Fruit fly (Drosophila melanogaster) whole organism, embryonic: ENCODE results near the gene yellow-e2.

Experiments
- Bgb ChIP-seq: fragments of 200-800 bp; sonication (Bioruptor generic); IDR thresholded peaks from 2 replicates; pipeline ENCODE4 v1.3.6; 2022; ENCODE audit warnings: missing biosample characterization, missing genetic modification characterization; ENCODE audit not compliant: partially characterized antibody
- Bteb2 ChIP-seq: fragments of 200-800 bp; sonication (Bioruptor generic); optimal IDR thresholded peaks from 2 replicates; lab custom pipeline; 2016; ENCODE audit warnings: missing biosample characterization, missing genetic modification characterization
- CG10147 ChIP-seq: fragments of 200-800 bp; sonication (Bioruptor generic); optimal IDR thresholded peaks from 2 replicates; lab custom pipeline; 2019; ENCODE audit warnings: missing biosample characterization, mild to moderate bottlenecking, missing genetic modification characterization, moderate library complexity
- CG1024 ChIP-seq: fragments of 200-800 bp; sonication (Bioruptor generic); IDR thresholded peaks from 2 replicates; pipeline ENCODE4 v1.3.6; 2022; ENCODE audit warnings: missing biosample characterization, missing genetic modification characterization
- CG10654 ChIP-seq: fragments of 200-800 bp; sonication (Bioruptor generic); optimal IDR thresholded peaks from 2 replicates; lab custom pipeline; 2016; ENCODE audit warnings: missing biosample characterization, missing genetic modification characterization
- CG10959 ChIP-seq: fragments of 200-800 bp; sonication (Bioruptor generic); IDR thresholded peaks from 2 replicates; pipeline ENCODE4 v1.3.6; 2022; ENCODE audit warnings: missing biosample characterization, missing genetic modification characterization
- CG11398 ChIP-seq: fragments of 200-800 bp; sonication (Bioruptor generic); optimal IDR thresholded peaks from 2 replicates; lab custom pipeline; 2016; ENCODE audit warnings: missing biosample characterization, missing genetic modification characterization
- CG11456 ChIP-seq: fragments of 200-800 bp; sonication (Bioruptor generic); IDR thresholded peaks from 3 replicates; pipeline ENCODE4 v1.3.6; 2022; ENCODE audit warnings: missing biosample characterization, missing genetic modification characterization
- CG13424 ChIP-seq: fragments of 200-800 bp; sonication (Bioruptor generic); optimal IDR thresholded peaks from 2 replicates; lab custom pipeline; 2019; ENCODE audit warnings: missing biosample characterization, mild to moderate bottlenecking, missing genetic modification characterization, moderate library complexity
- CG18619 ChIP-seq: fragments of 200-800 bp; sonication (Bioruptor generic); optimal IDR thresholded peaks from 3 replicates; lab custom pipeline; 2017; ENCODE audit warnings: missing biosample characterization, mild to moderate bottlenecking, missing genetic modification characterization
- CG31388 ChIP-seq: fragments of 200-800 bp; sonication (Bioruptor generic); optimal IDR thresholded peaks from 2 replicates; lab custom pipeline; 2016; ENCODE audit warnings: missing biosample characterization, missing genetic modification characterization
- CG33213 ChIP-seq: fragments of 200-800 bp; sonication (Bioruptor generic); optimal IDR thresholded peaks from 3 replicates; lab custom pipeline; 2016; ENCODE audit warnings: missing biosample characterization, missing genetic modification characterization
- CG4360 ChIP-seq: fragments of 200-800 bp; sonication (Bioruptor generic); IDR thresholded peaks from 2 replicates; pipeline ENCODE4 v1.3.6; 2022; ENCODE audit warnings: missing biosample characterization, missing genetic modification characterization
- CG4730 ChIP-seq: fragments of 200-800 bp; sonication (Bioruptor generic); IDR thresholded peaks from 2 replicates; pipeline ENCODE4 v1.3.6; 2022; ENCODE audit warnings: missing biosample characterization, missing genetic modification characterization
- CG5953 ChIP-seq: fragments of 200-800 bp; sonication (Bioruptor generic); IDR thresholded peaks from 2 replicates; pipeline ENCODE4 v1.3.6; 2022; ENCODE audit warnings: missing biosample characterization, missing genetic modification characterization
- CG6175 ChIP-seq: fragments of 200-800 bp; sonication (Bioruptor generic); IDR thresholded peaks from 3 replicates; pipeline ENCODE4 v1.3.6; 2022; ENCODE audit warnings: missing biosample characterization, missing genetic modification characterization
- CG7372 ChIP-seq: fragments of 200-800 bp; sonication (Bioruptor generic); IDR thresholded peaks from 2 replicates; pipeline ENCODE4 v1.3.6; 2022; ENCODE audit warnings: missing biosample characterization, missing genetic modification characterization
- CG7839 ChIP-seq: fragments of 200-800 bp; sonication (Bioruptor generic); optimal IDR thresholded peaks from 3 replicates; lab custom pipeline; 2018; ENCODE audit warnings: missing biosample characterization, mild to moderate bottlenecking, missing genetic modification characterization, moderate library complexity
- CG8281 ChIP-seq: fragments of 200-800 bp; sonication (Bioruptor generic); optimal IDR thresholded peaks from 2 replicates; lab custom pipeline; 2018; ENCODE audit warnings: missing biosample characterization, mild to moderate bottlenecking, missing genetic modification characterization, moderate library complexity
- Camta ChIP-seq: fragments of 200-800 bp; sonication (Bioruptor generic); optimal IDR thresholded peaks from 2 replicates; lab custom pipeline; 2016; ENCODE audit warnings: missing biosample characterization, missing genetic modification characterization
- Dip3 ChIP-seq: fragments of 200-800 bp; sonication (Bioruptor generic); optimal IDR thresholded peaks from 3 replicates; lab custom pipeline; 2016; ENCODE audit warnings: missing biosample characterization, missing genetic modification characterization
- Dll ChIP-seq: fragments of 200-800 bp; sonication (Bioruptor generic); IDR thresholded peaks from 4 replicates; pipeline ENCODE4 v1.3.6; 2022; ENCODE audit warnings: missing biosample characterization, missing genetic modification characterization; ENCODE audit not compliant: partially characterized antibody
- Ets65A ChIP-seq: fragments of 200-800 bp; sonication (Bioruptor generic); peaks from one replicate; lab custom pipeline; 2016; ENCODE audit warnings: missing biosample characterization, missing genetic modification characterization
- Fer1 ChIP-seq: fragments of 200-800 bp; sonication (Bioruptor generic); optimal IDR thresholded peaks from 2 replicates; lab custom pipeline; 2017; ENCODE audit warnings: missing biosample characterization, mild to moderate bottlenecking, missing genetic modification characterization
- HLH4C ChIP-seq: fragments of 200-800 bp; sonication (Bioruptor generic); IDR thresholded peaks from 3 replicates; pipeline ENCODE4 v1.3.6; 2022; ENCODE audit warnings: missing biosample characterization, missing genetic modification characterization; ENCODE audit not compliant: partially characterized antibody
- MBD-R2 ChIP-seq: fragments of 200-800 bp; sonication (Bioruptor generic); IDR thresholded peaks from 2 replicates; pipeline ENCODE4 v1.3.6; 2022; ENCODE audit warnings: missing biosample characterization, missing genetic modification characterization
- Mad ChIP-seq: fragments of 200-800 bp; sonication (Bioruptor generic); optimal IDR thresholded peaks from 2 replicates; lab custom pipeline; 2016; ENCODE audit warnings: missing biosample characterization, missing genetic modification characterization
- Nf-YC ChIP-seq: fragments of 200-800 bp; optimal IDR thresholded peaks from 3 replicates; lab custom pipeline; 2019; ENCODE audit warnings: missing biosample characterization, mild to moderate bottlenecking, missing genetic modification characterization, moderate library complexity
- Side ChIP-seq: fragments of 200-800 bp; sonication (Bioruptor generic); optimal IDR thresholded peaks from 2 replicates; lab custom pipeline; 2016; ENCODE audit warnings: missing biosample characterization, missing genetic modification characterization
- az2 ChIP-seq: fragments of 200-800 bp; sonication (Bioruptor generic); optimal IDR thresholded peaks from 3 replicates; lab custom pipeline; 2016; ENCODE audit warnings: missing biosample characterization, missing genetic modification characterization
- bowl ChIP-seq: fragments of 200-800 bp; sonication (Bioruptor generic); IDR thresholded peaks from 2 replicates; pipeline ENCODE4 v1.3.6; 2022; ENCODE audit warnings: missing biosample characterization, missing genetic modification characterization
- cas ChIP-seq: fragments of 200-800 bp; sonication (Bioruptor generic); IDR thresholded peaks from 2 replicates; pipeline ENCODE4 v1.3.6; 2022; ENCODE audit warnings: missing biosample characterization, missing genetic modification characterization
- crol ChIP-seq: fragments of 200-800 bp; sonication (Bioruptor generic); IDR thresholded peaks from 2 replicates; pipeline ENCODE4 v1.3.6; 2022; ENCODE audit warnings: missing biosample characterization, missing genetic modification characterization
- ems ChIP-seq: fragments of 200-800 bp; sonication (Bioruptor generic); optimal IDR thresholded peaks from 3 replicates; lab custom pipeline; 2016; ENCODE audit warnings: missing biosample characterization, missing genetic modification characterization
- gem ChIP-seq: fragments of 200-800 bp; sonication (Bioruptor generic); optimal IDR thresholded peaks from 2 replicates; lab custom pipeline; 2019; ENCODE audit warnings: missing biosample characterization, mild to moderate bottlenecking, missing genetic modification characterization, moderate library complexity
- grau ChIP-seq: fragments of 200-800 bp; optimal IDR thresholded peaks from 3 replicates; lab custom pipeline; 2019; ENCODE audit warnings: missing biosample characterization, mild to moderate bottlenecking, missing genetic modification characterization, moderate library complexity
- gsb-n ChIP-seq: fragments of 200-800 bp; sonication (Bioruptor generic); optimal IDR thresholded peaks from 3 replicates; lab custom pipeline; 2018; ENCODE audit warnings: missing biosample characterization, mild to moderate bottlenecking, missing genetic modification characterization
- klu ChIP-seq: fragments of 200-800 bp; sonication (Bioruptor generic); IDR thresholded peaks from 2 replicates; pipeline ENCODE4 v1.3.6; 2022; ENCODE audit warnings: missing biosample characterization, missing genetic modification characterization
- lbe ChIP-seq: fragments of 200-800 bp; sonication (Bioruptor generic); optimal IDR thresholded peaks from 2 replicates; lab custom pipeline; 2016; ENCODE audit warnings: missing biosample characterization, mild to moderate bottlenecking, missing genetic modification characterization
- mirr ChIP-seq: fragments of 200-800 bp; sonication (Bioruptor generic); optimal IDR thresholded peaks from 3 replicates; lab custom pipeline; 2018; ENCODE audit warnings: missing biosample characterization, mild to moderate bottlenecking, missing genetic modification characterization
- phol ChIP-seq: fragments of 200-800 bp; sonication (Bioruptor generic); optimal IDR thresholded peaks from 3 replicates; lab custom pipeline; 2018; ENCODE audit warnings: missing biosample characterization, mild to moderate bottlenecking, missing genetic modification characterization, moderate library complexity
- pros ChIP-seq: fragments of 200-800 bp; sonication (Bioruptor generic); optimal IDR thresholded peaks from 3 replicates; lab custom pipeline; 2019; ENCODE audit warnings: missing biosample characterization, mild to moderate bottlenecking, missing genetic modification characterization, moderate library complexity
- row ChIP-seq: fragments of 200-800 bp; sonication (Bioruptor generic); IDR thresholded peaks from 3 replicates; pipeline ENCODE4 v1.3.6; 2022; ENCODE audit warnings: missing biosample characterization, missing genetic modification characterization
- sd ChIP-seq: fragments of 200-800 bp; sonication (Bioruptor generic); optimal IDR thresholded peaks from 3 replicates; lab custom pipeline; 2018; ENCODE audit warnings: missing biosample characterization, mild to moderate bottlenecking, missing genetic modification characterization, moderate library complexity
- tap ChIP-seq: fragments of 200-800 bp; optimal IDR thresholded peaks from 3 replicates; lab custom pipeline; 2019; ENCODE audit warnings: missing biosample characterization, mild to moderate bottlenecking, missing genetic modification characterization, moderate library complexity
- tin ChIP-seq: fragments of 200-800 bp; sonication (Bioruptor generic); optimal IDR thresholded peaks from 3 replicates; lab custom pipeline; 2016; ENCODE audit warnings: missing biosample characterization, missing genetic modification characterization
- ttk ChIP-seq: fragments of 200-800 bp; sonication (Bioruptor generic); IDR thresholded peaks from 2 replicates; pipeline ENCODE4 v2.1.2; 2022; ENCODE audit warnings: missing biosample characterization, missing genetic modification characterization
- vvl ChIP-seq: fragments of 200-800 bp; sonication (Bioruptor generic); IDR thresholded peaks from 2 replicates; pipeline ENCODE4 v1.3.6; 2022; ENCODE audit warnings: missing biosample characterization, missing genetic modification characterization
- wek ChIP-seq: fragments of 200-800 bp; sonication (Bioruptor generic); optimal IDR thresholded peaks from 3 replicates; lab custom pipeline; 2018; ENCODE audit warnings: missing biosample characterization, mild to moderate bottlenecking, missing genetic modification characterization, moderate library complexity

The yellow-e2 gene

dm6 chr3R:13428341-13429040 lies 21.7 kb upstream of the yellow-e2 start (continued):
- peak; percentile 58; the same call in 1 of the 2 replicates for TF ChIP-seq CG5953 (GFP tag; lab: Robert Waterston, UW)
- TF ChIP-seq CG13424: peak; percentile 71
- 0 out of 2 replicates have a peak, but pooled peaks have one; percentile 12 for TF ChIP-seq klu (GFP tag; lab: Robert Waterston, UW)
- peak; percentile 44 for TF ChIP-seq Fer1 (GFP tag; lab: Kevin White, UChicago)
- TF ChIP-seq CG10654: peak; percentile 46
- TF ChIP-seq phol (tag; lab: Kevin White, UChicago): peak; percentile 78
- TF ChIP-seq CG1024 (GFP tag; lab: Robert Waterston, UW): peak; percentile 27; the same call in 1 of the 2 replicates
- peak; percentile 26 for TF ChIP-seq CG18619 (GFP tag; lab: Kevin White, UChicago)
- peak; percentile 85 for TF ChIP-seq row (GFP tag; lab: Robert Waterston, UW)
- TF ChIP-seq CG8281: peak; percentile 38
- peak; percentile 59 for TF ChIP-seq CG4730
- peak; percentile 43 for TF ChIP-seq Camta (GFP tag; lab: Kevin White, UChicago)
- TF ChIP-seq vvl (GFP tag; lab: Robert Waterston, UW): peak; percentile 84
- no peak for TF ChIP-seq Bgb (GFP tag; lab: Robert Waterston, UW)
- TF ChIP-seq CG31388 (GFP tag; lab: Kevin White, UChicago): no peak
- peak; percentile 62 for TF ChIP-seq gsb-n (tag; lab: Kevin White, UChicago)
- TF ChIP-seq pros (GFP tag; lab: Kevin White, UChicago): peak; percentile 73
- peak; percentile 77 for TF ChIP-seq tin (GFP tag; lab: Kevin White, UChicago)
- peak; percentile 69 for TF ChIP-seq az2 (GFP tag; lab: Kevin White, UChicago)
- TF ChIP-seq wek (GFP tag; lab: Kevin White, UChicago): peak; percentile 4
- TF ChIP-seq CG7372 (GFP tag; lab: Robert Waterston, UW): peak; percentile 47; the same call in 1 of the 2 replicates

dm6 chr3R:13425470-13426033 lies 18.8 kb upstream of the yellow-e2 start, which contains the start of gene Act87E:
Gene Act87E (plus strand): TSS chr3R:13425983.
- no peak for TF ChIP-seq CG6175 (GFP tag; lab: Robert Waterston, UW)
- no peak for TF ChIP-seq HLH4C (GFP tag; lab: Robert Waterston, UW)
- peak; percentile 86 for TF ChIP-seq CG13424
- TF ChIP-seq CG4360 (GFP tag; lab: Robert Waterston, UW): no peak
- TF ChIP-seq Mad (GFP tag; lab: Kevin White, UChicago): no peak
- TF ChIP-seq Side: no peak
- peak; percentile 38; the same call in 1 of the 2 replicates for TF ChIP-seq CG10959 (GFP tag; lab: Robert Waterston, UW)
- TF ChIP-seq MBD-R2 (GFP tag; lab: Robert Waterston, UW): no peak
- TF ChIP-seq CG11456 (GFP tag; lab: Robert Waterston, UW): no peak
- no peak for TF ChIP-seq CG33213 (GFP tag; lab: Kevin White, UChicago)
- TF ChIP-seq Nf-YC: no peak
- TF ChIP-seq ems (GFP tag; lab: Kevin White, UChicago): no peak
- TF ChIP-seq Bteb2 (GFP tag; lab: Kevin White, UChicago): no peak
- no peak for TF ChIP-seq CG7372 (GFP tag; lab: Robert Waterston, UW)
- no peak for TF ChIP-seq mirr (GFP tag; lab: Kevin White, UChicago)
- TF ChIP-seq crol (GFP tag; lab: Robert Waterston, UW): peak; percentile 66
- TF ChIP-seq CG10147 (GFP tag; lab: Kevin White, UChicago): peak; percentile 2
- TF ChIP-seq CG7839 (tag; lab: Kevin White, UChicago): peak; percentile 78
- peak; percentile 4 for TF ChIP-seq sd (tag; lab: Kevin White, UChicago)
- peak; percentile 57 for TF ChIP-seq tap (tag; lab: Kevin White, UChicago)
- no peak for TF ChIP-seq cas (GFP tag; lab: Robert Waterston, UW)
- no peak for TF ChIP-seq CG11398 (GFP tag; lab: Kevin White, UChicago)
- no peak for TF ChIP-seq Dip3
- no peak for TF ChIP-seq Dll
- no peak for TF ChIP-seq bowl (GFP tag; lab: Robert Waterston, UW)
- peak; percentile 87 for TF ChIP-seq gem (tag; lab: Kevin White, UChicago)
- peak; percentile 82 for TF ChIP-seq grau (tag; lab: Kevin White, UChicago)
- TF ChIP-seq lbe (GFP tag; lab: Kevin White, UChicago): no peak
- TF ChIP-seq Ets65A (GFP tag; lab: Kevin White, UChicago): no peak
- TF ChIP-seq ttk (GFP tag; lab: Robert Waterston, UW): peak; percentile 30; the same call in 1 of the 2 replicates
